Fruit fly (Drosophila melanogaster) whole organism, embryonic: ENCODE data around the gene CG42538.

ENCODE experiments used
- ATbp ChIP-seq: fragments of 200-800 bp; sonication (Bioruptor generic); optimal IDR thresholded peaks from 2 replicates; lab custom pipeline; 2017; ENCODE audit warnings: missing biosample characterization, mild to moderate bottlenecking, missing genetic modification characterization, missing genetic modification reagents
- Asciz ChIP-seq: fragments of 200-800 bp; sonication (Bioruptor generic); optimal IDR thresholded peaks from 2 replicates; lab custom pipeline; 2017; ENCODE audit warnings: missing biosample characterization, mild to moderate bottlenecking, missing genetic modification characterization, missing genetic modification reagents
- Atf3 ChIP-seq: fragments of 200-800 bp; sonication (Bioruptor generic); optimal IDR thresholded peaks from 3 replicates; lab custom pipeline; 2016; ENCODE audit warnings: missing biosample characterization, missing genetic modification characterization
- Awh ChIP-seq: fragments of 200-800 bp; sonication (Bioruptor generic); IDR thresholded peaks from 2 replicates; pipeline ENCODE4, ENCODE4 v1.3.6; 2022; ENCODE audit warnings: missing biosample characterization, missing genetic modification characterization
- C15 ChIP-seq: fragments of 200-800 bp; sonication (Bioruptor generic); IDR thresholded peaks from 3 replicates; pipeline ENCODE4 v1.3.6; 2022; ENCODE audit warnings: missing biosample characterization, missing genetic modification characterization
- CG10267 ChIP-seq: fragments of 200-800 bp; sonication (Bioruptor generic); optimal IDR thresholded peaks from 2 replicates; lab custom pipeline; 2018; ENCODE audit warnings: missing biosample characterization, mild to moderate bottlenecking, missing genetic modification characterization, moderate library complexity
- CG11696 ChIP-seq: fragments of 200-800 bp; sonication (Bioruptor generic); IDR thresholded peaks from 2 replicates; pipeline ENCODE4 v1.3.6; 2022; ENCODE audit warnings: missing biosample characterization, missing genetic modification characterization
- CG17328 ChIP-seq: fragments of 200-800 bp; sonication (Bioruptor generic); IDR thresholded peaks from 2 replicates; pipeline ENCODE4 v1.3.6; 2022; ENCODE audit warnings: missing biosample characterization, missing genetic modification characterization
- CG18599 ChIP-seq: fragments of 200-800 bp; sonication (Bioruptor generic); optimal IDR thresholded peaks from 3 replicates; lab custom pipeline; 2017; ENCODE audit warnings: missing biosample characterization, missing genetic modification characterization, mild to moderate bottlenecking, moderate library complexity, missing genetic modification reagents
- CG2202 ChIP-seq: fragments of 200-800 bp; sonication (Bioruptor generic); optimal IDR thresholded peaks from 2 replicates; lab custom pipeline; 2018; ENCODE audit warnings: missing biosample characterization, mild to moderate bottlenecking, missing genetic modification characterization
- CG2678 ChIP-seq: fragments of 200-800 bp; sonication (Bioruptor generic); optimal IDR thresholded peaks from 3 replicates; lab custom pipeline; 2019; ENCODE audit warnings: missing biosample characterization, mild to moderate bottlenecking, missing genetic modification characterization, moderate library complexity
- CG2712 ChIP-seq: fragments of 200-800 bp; optimal IDR thresholded peaks from 3 replicates; lab custom pipeline; 2019; ENCODE audit warnings: missing biosample characterization, mild to moderate bottlenecking, missing genetic modification characterization, moderate library complexity
- CG31365 ChIP-seq: fragments of 200-800 bp; sonication (Bioruptor generic); optimal IDR thresholded peaks from 2 replicates; lab custom pipeline; 2018; ENCODE audit warnings: missing biosample characterization, mild to moderate bottlenecking, missing genetic modification characterization
- CG32767 ChIP-seq: fragments of 200-800 bp; sonication (Bioruptor generic); IDR thresholded peaks from 2 replicates; pipeline ENCODE4 v1.3.6; 2022; ENCODE audit warnings: missing biosample characterization, missing genetic modification characterization
- CG33557 ChIP-seq: fragments of 200-800 bp; sonication (Bioruptor generic); optimal IDR thresholded peaks from 2 replicates; lab custom pipeline; 2019; ENCODE audit warnings: missing biosample characterization, mild to moderate bottlenecking, missing genetic modification characterization, moderate library complexity
- CG34422 ChIP-seq: fragments of 200-800 bp; sonication (Bioruptor generic); IDR thresholded peaks from 3 replicates; pipeline ENCODE4 v1.3.6; 2022; ENCODE audit warnings: missing biosample characterization, missing genetic modification characterization
- CG3847 ChIP-seq: fragments of 200-800 bp; sonication (Bioruptor generic); IDR thresholded peaks from 2 replicates; pipeline ENCODE4 v1.3.6; 2022; ENCODE audit warnings: missing biosample characterization, missing genetic modification characterization
- CG6683 ChIP-seq: fragments of 200-800 bp; sonication (Bioruptor generic); optimal IDR thresholded peaks from 2 replicates; lab custom pipeline; 2017; ENCODE audit warnings: missing biosample characterization, mild to moderate bottlenecking, missing genetic modification characterization, missing genetic modification reagents
- CG8359 ChIP-seq: fragments of 200-800 bp; sonication (Bioruptor generic); optimal IDR thresholded peaks from 2 replicates; lab custom pipeline; 2017; ENCODE audit warnings: missing biosample characterization, mild to moderate bottlenecking, missing genetic modification characterization, borderline replicate concordance
- CG8388 ChIP-seq: fragments of 200-800 bp; sonication (Bioruptor generic); optimal IDR thresholded peaks from 2 replicates; lab custom pipeline; 2019; ENCODE audit warnings: missing biosample characterization, mild to moderate bottlenecking, missing genetic modification characterization, moderate library complexity
- Eip74EF ChIP-seq, 2 experiments: fragments of 200-800 bp in 1 of 2; fragments of >200 bp in 1 of 2; sonication (Bioruptor generic) in 1 of 2; optimal IDR thresholded peaks; 2 replicates each; lab custom pipeline; 2017 to 2019; ENCODE audit warnings: missing biosample characterization in 2 of 2, missing genetic modification characterization in 2 of 2, mild to moderate bottlenecking in 1 of 2, moderate library complexity in 1 of 2
- Fer1 ChIP-seq: fragments of 200-800 bp; sonication (Bioruptor generic); optimal IDR thresholded peaks from 2 replicates; lab custom pipeline; 2017; ENCODE audit warnings: missing biosample characterization, mild to moderate bottlenecking, missing genetic modification characterization
- H2.0 ChIP-seq: fragments of 200-800 bp; sonication (Bioruptor generic); IDR thresholded peaks from 2 replicates; pipeline ENCODE4 v1.3.6; 2022; ENCODE audit warnings: missing biosample characterization, missing genetic modification characterization
- Hmr ChIP-seq: fragments of 200-800 bp; sonication (Bioruptor generic); optimal IDR thresholded peaks from 3 replicates; lab custom pipeline; 2017; ENCODE audit warnings: mild to moderate bottlenecking, missing biosample characterization, missing genetic modification reagents, missing genetic modification characterization
- MBD-R2 ChIP-seq: fragments of 200-800 bp; sonication (Bioruptor generic); IDR thresholded peaks from 2 replicates; pipeline ENCODE4 v1.3.6; 2022; ENCODE audit warnings: missing biosample characterization, missing genetic modification characterization
- NC2β ChIP-seq: fragments of 200-800 bp; sonication (Bioruptor generic); optimal IDR thresholded peaks from 2 replicates; lab custom pipeline; 2016; ENCODE audit warnings: missing biosample characterization, missing genetic modification characterization
- Oaz ChIP-seq: fragments of 200-800 bp; sonication (Bioruptor generic); IDR thresholded peaks from 2 replicates; pipeline ENCODE4 v1.3.6; 2022; ENCODE audit warnings: missing biosample characterization, missing genetic modification characterization
- Ptx1 ChIP-seq: fragments of 200-800 bp; sonication (Bioruptor generic); IDR thresholded peaks from 2 replicates; pipeline ENCODE4 v1.3.6; 2022; ENCODE audit warnings: missing biosample characterization, missing genetic modification characterization
- Rfx ChIP-seq: fragments of 200-800 bp; sonication (Bioruptor generic); IDR thresholded peaks from 2 replicates; pipeline ENCODE4 v1.3.6; 2022; ENCODE audit warnings: missing biosample characterization, missing genetic modification characterization
- Sox100B ChIP-seq: fragments of 200-800 bp; sonication (Bioruptor generic); optimal IDR thresholded peaks from 3 replicates; lab custom pipeline; 2018; ENCODE audit warnings: missing biosample characterization, mild to moderate bottlenecking, missing genetic modification characterization
- ash1 ChIP-seq: fragments of 200-800 bp; sonication (Bioruptor generic); optimal IDR thresholded peaks from 2 replicates; lab custom pipeline; 2018; ENCODE audit warnings: missing biosample characterization, mild to moderate bottlenecking, missing genetic modification characterization
- ci ChIP-seq: fragments of 200-800 bp; sonication (Bioruptor generic); IDR thresholded peaks from 3 replicates; pipeline ENCODE4 v1.3.6; 2022; ENCODE audit warnings: missing biosample characterization, missing genetic modification characterization
- dmrt11E ChIP-seq: fragments of 200-800 bp; sonication (Bioruptor generic); optimal IDR thresholded peaks from 3 replicates; lab custom pipeline; 2018; ENCODE audit warnings: missing biosample characterization, mild to moderate bottlenecking, missing genetic modification characterization, moderate library complexity
- dmrt99B ChIP-seq: fragments of 200-800 bp; sonication (Bioruptor generic); optimal IDR thresholded peaks from 2 replicates; lab custom pipeline; 2018; ENCODE audit warnings: missing biosample characterization, mild to moderate bottlenecking, missing genetic modification characterization, moderate library complexity
- eve ChIP-seq, 2 experiments: fragments of >200 bp; optimal IDR thresholded peaks; 2 replicates each; lab custom pipeline; 2017; ENCODE audit warnings: missing biosample characterization in 2 of 2, missing genetic modification characterization in 2 of 2
- gem ChIP-seq: fragments of 200-800 bp; sonication (Bioruptor generic); optimal IDR thresholded peaks from 2 replicates; lab custom pipeline; 2019; ENCODE audit warnings: missing biosample characterization, mild to moderate bottlenecking, missing genetic modification characterization, moderate library complexity
- grn ChIP-seq: fragments of 200-800 bp; sonication (Bioruptor generic); optimal IDR thresholded peaks from 3 replicates; lab custom pipeline; 2017; ENCODE audit warnings: missing biosample characterization, missing genetic modification characterization
- h ChIP-seq: fragments of >200 bp; optimal IDR thresholded peaks from 2 replicates; lab custom pipeline; 2017
- lov ChIP-seq, 2 experiments: fragments of 200-800 bp in 1 of 2; fragments of >200 bp in 1 of 2; sonication (Bioruptor generic) in 1 of 2; IDR thresholded peaks in 1 of 2; optimal IDR thresholded peaks in 1 of 2; 2 replicates in 1 of 2; 3 replicates in 1 of 2; pipeline versions ENCODE4 v1.3.6 to Lab custom; 2017 to 2022; ENCODE audit warnings: missing biosample characterization in 1 of 2, missing genetic modification characterization in 1 of 2
- maf-S ChIP-seq: fragments of 200-800 bp; sonication (Bioruptor generic); optimal IDR thresholded peaks from 2 replicates; lab custom pipeline; 2016; ENCODE audit warnings: missing biosample characterization, missing genetic modification characterization
- nerfin-1 ChIP-seq: fragments of 200-800 bp; sonication (Bioruptor generic); optimal IDR thresholded peaks from 3 replicates; lab custom pipeline; 2019; ENCODE audit warnings: missing biosample characterization, mild to moderate bottlenecking, missing genetic modification characterization, moderate library complexity
- org-1 ChIP-seq: fragments of 200-800 bp; sonication (Bioruptor generic); optimal IDR thresholded peaks from 2 replicates; lab custom pipeline; 2017; ENCODE audit warnings: missing biosample characterization, missing genetic modification characterization
- pita ChIP-seq: fragments of 200-800 bp; sonication (Bioruptor generic); optimal IDR thresholded peaks from 2 replicates; lab custom pipeline; 2017; ENCODE audit warnings: missing biosample characterization, mild to moderate bottlenecking, missing genetic modification characterization
- sens-2 ChIP-seq: fragments of 200-800 bp; sonication (Bioruptor generic); IDR thresholded peaks from 2 replicates; pipeline ENCODE4 v1.3.6; 2022; ENCODE audit warnings: missing biosample characterization, missing genetic modification characterization
- slbo ChIP-seq: fragments of 200-800 bp; sonication (Bioruptor generic); IDR thresholded peaks from 2 replicates; pipeline ENCODE4 v1.3.6; 2022; ENCODE audit warnings: missing biosample characterization, missing genetic modification characterization
- tap ChIP-seq: fragments of 200-800 bp; optimal IDR thresholded peaks from 3 replicates; lab custom pipeline; 2019; ENCODE audit warnings: missing biosample characterization, mild to moderate bottlenecking, missing genetic modification characterization, moderate library complexity
- tx ChIP-seq: fragments of 200-800 bp; sonication (Bioruptor generic); optimal IDR thresholded peaks from 2 replicates; lab custom pipeline; 2016; ENCODE audit warnings: missing biosample characterization, missing genetic modification characterization
- zfh2 ChIP-seq: fragments of 200-800 bp; sonication (Bioruptor generic); optimal IDR thresholded peaks from 2 replicates; lab custom pipeline; 2016; ENCODE audit warnings: missing biosample characterization, missing genetic modification characterization

Gene CG42538

dm6 chr3L:16045083-16045830 lies 10.9 kb downstream of the CG42538 start (continued):
- TF ChIP-seq CG2712 (tag; lab: Kevin White, UChicago) (peak; percentile 62), MBD-R2 (GFP tag; lab: Robert Waterston, UW) (peak; percentile 8; the same call in 1 of the 2 replicates), CG10267 (tag; lab: Kevin White, UChicago) (peak; percentile 38), CG8388 (GFP tag; lab: Kevin White, UChicago) (peak; percentile 60), CG31365 (tag; lab: Kevin White, UChicago) (no peak), grn (peak; percentile 2), pita (GFP tag; lab: Kevin White, UChicago) (no peak), h (no peak), CG17328 (GFP tag; lab: Robert Waterston, UW) (peak; percentile 47; the same call in 1 of the 2 replicates), lov (optimal IDR thresholded peaks at IDR 0.05; lab: Kevin White, UChicago) (no peak), lov (GFP tag; IDR thresholded peaks at IDR 0.05; lab: Robert Waterston, UW) (0 out of 3 replicates have a peak, but pooled peaks have one; percentile 30), eve (GFP tag; optimal IDR thresholded peaks at IDR 0.05; lab: Kevin White, UChicago) (no peak), Oaz (peak; percentile 41; the same call in 1 of the 2 replicates), CG32767 (GFP tag; lab: Robert Waterston, UW) (peak; percentile 65), ash1 (GFP tag; lab: Kevin White, UChicago) (peak; percentile 4), Asciz (GFP tag; lab: Kevin White, UChicago) (no peak), CG8359 (peak; percentile 59), NC2β (GFP tag; lab: Kevin White, UChicago) (no peak), Ptx1 (GFP tag; lab: Robert Waterston, UW) (peak; percentile 14), C15 (0 out of 3 replicates have a peak, but pooled peaks have one; percentile 21), ci (GFP tag; lab: Robert Waterston, UW) (0 out of 3 replicates have a peak, but pooled peaks have one; percentile 28), dmrt99B (tag; lab: Kevin White, UChicago) (peak; percentile 68), CG2678 (no peak), tx (GFP tag; lab: Kevin White, UChicago) (no peak), Hmr (peak; percentile 59), CG18599 (peak; percentile 24), Atf3 (GFP tag; lab: Kevin White, UChicago) (no peak), sens-2 (GFP tag; lab: Robert Waterston, UW) (0 out of 2 replicates have a peak, but pooled peaks have one; percentile 33), org-1 (GFP tag; lab: Kevin White, UChicago) (peak; percentile 32), Eip74EF (GFP tag; optimal IDR thresholded peaks at IDR 0.05; lab: Kevin White, UChicago) (peak in 1 of 2 experiments; percentile 58), ATbp (GFP tag; lab: Kevin White, UChicago) (peak; percentile 35), slbo (GFP tag; lab: Robert Waterston, UW) (peak; percentile 64), CG6683 (GFP tag; lab: Kevin White, UChicago) (peak; percentile 25), CG11696 (peak; percentile 42; the same call in 1 of the 2 replicates), CG2202 (tag; lab: Kevin White, UChicago) (peak; percentile 10), CG3847 (GFP tag; lab: Robert Waterston, UW) (0 out of 2 replicates have a peak, but pooled peaks have one; percentile 30), Awh (GFP tag; lab: Robert Waterston, UW) (peak; percentile 7; the same call in 1 of the 2 replicates), maf-S (GFP tag; lab: Kevin White, UChicago) (peak; percentile 20), nerfin-1 (tag; lab: Kevin White, UChicago) (peak; percentile 28), CG33557 (GFP tag; lab: Kevin White, UChicago) (no peak), Sox100B (GFP tag; lab: Kevin White, UChicago) (peak; percentile 39), tap (tag; lab: Kevin White, UChicago) (peak; percentile 46), H2.0 (GFP tag; lab: Robert Waterston, UW) (peak; percentile 63), gem (tag; lab: Kevin White, UChicago) (peak; percentile 84), Fer1 (no peak), Rfx (peak; percentile 66), dmrt11E (tag; lab: Kevin White, UChicago) (peak; percentile 36), CG34422 (GFP tag; lab: Robert Waterston, UW) (peak; percentile 65), zfh2 (GFP tag; lab: Kevin White, UChicago) (no peak)
